Worm (Caenorhabditis elegans) whole organism, L4 larva: Measurements from ENCODE around the gene mks-2.

Source experiments
- F26F4.8 ChIP-seq: fragments of 200-800 bp; sonication (Bioruptor generic); conservative IDR thresholded peaks from 2 replicates; pipeline ENCODE4 v1.3.6; 2022; ENCODE audit warnings: missing genetic modification characterization, missing compliant biosample characterization
- F44E2.7 ChIP-seq: fragments of 200-800 bp; sonication (Bioruptor generic); IDR thresholded peaks from 2 replicates; pipeline ENCODE4 v2.1.2; 2022; ENCODE audit warnings: missing genetic modification characterization, missing compliant biosample characterization
- Y5F2A.4 ChIP-seq: fragments of 200-800 bp; sonication (Bioruptor generic); optimal IDR thresholded peaks from 2 replicates; lab custom pipeline; 2018; ENCODE audit warnings: mild to moderate bottlenecking, missing genetic modification characterization, missing compliant biosample characterization
- ama-1 ChIP-seq: fragments of 150-350 bp; optimal IDR thresholded peaks from 2 replicates; lab custom pipeline; 2014; ENCODE audit warnings: inconsistent platforms, mixed read lengths
- ceh-28 ChIP-seq: fragments of 150-350 bp; optimal IDR thresholded peaks from 2 replicates; lab custom pipeline; 2014; ENCODE audit warnings: missing biosample characterization, missing genetic modification reagents, missing genetic modification characterization
- ceh-32 ChIP-seq: sonication (generic microtip); optimal IDR thresholded peaks from 2 replicates; lab custom pipeline; 2016; ENCODE audit warnings: mild to moderate bottlenecking, missing genetic modification characterization, missing compliant biosample characterization; ENCODE audit not compliant: poor library complexity
- ceh-62 ChIP-seq: sonication (generic microtip); optimal IDR thresholded peaks from 2 replicates; lab custom pipeline; 2017; ENCODE audit warnings: missing biosample characterization, missing genetic modification characterization
- daf-16 ChIP-seq, 3 experiments: sonication (generic microtip); optimal IDR thresholded peaks; 2 replicates each; lab custom pipeline; 2016 to 2017; ENCODE audit warnings: missing genetic modification characterization in 3 of 3, missing genetic modification reagents in 3 of 3, mild to moderate bottlenecking in 2 of 3, missing compliant biosample characterization in 2 of 3, missing biosample characterization in 1 of 3, moderate library complexity in 1 of 3
- dmd-8 ChIP-seq: fragments of 200-800 bp; sonication (Bioruptor generic); IDR thresholded peaks from 2 replicates; pipeline ENCODE4 v1.3.6; 2022; ENCODE audit warnings: missing genetic modification characterization, missing compliant biosample characterization
- fkh-10 ChIP-seq: fragments of 150-350 bp; optimal IDR thresholded peaks from 2 replicates; lab custom pipeline; 2014; ENCODE audit warnings: missing biosample characterization, missing genetic modification reagents, missing genetic modification characterization
- nhr-77 ChIP-seq: fragments of 150-350 bp; optimal IDR thresholded peaks from 2 replicates; lab custom pipeline; 2014; ENCODE audit warnings: missing biosample characterization, missing genetic modification characterization
- skn-1 ChIP-seq: fragments of 150-350 bp; optimal IDR thresholded peaks from 2 replicates; lab custom pipeline; 2014; ENCODE audit warnings: missing biosample characterization, missing genetic modification characterization
- snpc-1.2 ChIP-seq: fragments of 200-800 bp; sonication (Bioruptor generic); IDR thresholded peaks from 2 replicates; pipeline ENCODE4 v1.3.6; 2022; ENCODE audit warnings: missing genetic modification reagents, missing genetic modification characterization, missing compliant biosample characterization
- zag-1 ChIP-seq: fragments of 150-350 bp; optimal IDR thresholded peaks from 2 replicates; lab custom pipeline; 2014; ENCODE audit warnings: missing biosample characterization, missing genetic modification characterization

The mks-2 gene

ce11 chrII:6170236-6170635 lies 49.0 kb downstream of the mks-2 start:
- TF ChIP-seq nhr-77 (tag; lab: Kevin White, UChicago): no peak
- TF ChIP-seq daf-16 (GFP tag; optimal IDR thresholded peaks at IDR 0.05; lab: Kevin White, UChicago): peak in 1 of 2 experiments; percentile 71
- TF ChIP-seq daf-16 (tag; optimal IDR thresholded peaks at IDR 0.05; lab: Kevin White, UChicago): no peak
- TF ChIP-seq, all 104 proteins: peak for 1

ce11 chrII:6169156-6169555 lies 50.1 kb downstream of the mks-2 start, which contains the start of gene hst-3.1:
TSS of gene hst-3.1 (minus strand) at chrII:6169256.
- TF ChIP-seq snpc-1.2 (GFP tag; lab: Robert Waterston, UW) (no peak), ceh-32 (tag; lab: Kevin White, UChicago) (no peak), F44E2.7 (GFP tag; lab: Robert Waterston, UW) (no peak)

- no peak for TF ChIP-seq ceh-62 (tag; lab: Kevin White, UChicago)
- TF ChIP-seq ama-1 (lab: Kevin White, UChicago): no peak
- no peak for TF ChIP-seq zag-1 (tag; lab: Kevin White, UChicago)
- TF ChIP-seq skn-1 (tag; lab: Kevin White, UChicago): no peak
- TF ChIP-seq dmd-8 (GFP tag; lab: Robert Waterston, UW): no peak
- no peak for TF ChIP-seq fkh-10
- no peak for TF ChIP-seq ceh-32 (tag; lab: Kevin White, UChicago)
- no peak for TF ChIP-seq Y5F2A.4 (GFP tag; lab: Kevin White, UChicago)
- TF ChIP-seq ceh-28 (tag; lab: Kevin White, UChicago): no peak
- no peak for TF ChIP-seq F26F4.8 (GFP tag; lab: Robert Waterston, UW)
Observed at ce11 chrII:6168714-6169113, 50.5 kb downstream of the mks-2 start.
